Worm (Caenorhabditis elegans) whole organism, L2 larva: ENCODE results near the gene uba-1.

Experiments
- C34F6.9 ChIP-seq: fragments of 150-350 bp; optimal IDR thresholded peaks from 2 replicates; lab custom pipeline; 2014; ENCODE audit warnings: missing biosample characterization, missing genetic modification characterization
- F13H6.1 ChIP-seq: sonication (generic microtip); optimal IDR thresholded peaks from 2 replicates; lab custom pipeline; 2016; ENCODE audit warnings: missing genetic modification characterization, missing compliant biosample characterization
- ceh-82 ChIP-seq: fragments of 150-350 bp; optimal IDR thresholded peaks from 2 replicates; lab custom pipeline; 2014; ENCODE audit warnings: missing biosample characterization, missing genetic modification characterization
- crh-2 ChIP-seq: sonication (generic microtip); optimal IDR thresholded peaks from 2 replicates; lab custom pipeline; 2017; ENCODE audit warnings: missing biosample characterization, missing genetic modification characterization
- dmd-4 ChIP-seq: sonication (generic microtip); optimal IDR thresholded peaks from 2 replicates; lab custom pipeline; 2017; ENCODE audit warnings: missing biosample characterization, missing genetic modification characterization
- elt-1 ChIP-seq: fragments of 150-350 bp; optimal IDR thresholded peaks from 2 replicates; lab custom pipeline; 2014; ENCODE audit warnings: missing biosample characterization, missing genetic modification characterization
- elt-3 ChIP-seq: sonication (generic microtip); optimal IDR thresholded peaks from 2 replicates; lab custom pipeline; 2017; ENCODE audit warnings: missing biosample characterization, missing genetic modification characterization
- fos-1 ChIP-seq: fragments of 150-350 bp; optimal IDR thresholded peaks from 2 replicates; lab custom pipeline; 2014; ENCODE audit warnings: missing biosample characterization, missing genetic modification characterization
- lsy-2 ChIP-seq, 2 experiments: fragments of 150-350 bp in 1 of 2; sonication (generic microtip) in 1 of 2; optimal IDR thresholded peaks; 2 replicates each; lab custom pipeline; 2014 to 2017; ENCODE audit warnings: missing biosample characterization in 2 of 2, missing genetic modification characterization in 2 of 2
- mdl-1 ChIP-seq, 2 experiments: fragments of 150-350 bp in 1 of 2; sonication (generic microtip) in 1 of 2; optimal IDR thresholded peaks; 2 replicates each; lab custom pipeline; 2017; ENCODE audit warnings: missing biosample characterization in 2 of 2, missing genetic modification characterization in 2 of 2
- nhr-10 ChIP-seq: sonication (generic microtip); optimal IDR thresholded peaks from 2 replicates; lab custom pipeline; 2017; ENCODE audit warnings: missing biosample characterization, missing genetic modification characterization
- nhr-12 ChIP-seq: fragments of 150-350 bp; optimal IDR thresholded peaks from 2 replicates; lab custom pipeline; 2014; ENCODE audit warnings: missing biosample characterization, missing genetic modification characterization
- unc-62 ChIP-seq: fragments of 150-350 bp; optimal IDR thresholded peaks from 2 replicates; lab custom pipeline; 2014; ENCODE audit warnings: missing biosample characterization, missing genetic modification reagents, missing genetic modification characterization
- ztf-4 ChIP-seq: fragments of 150-350 bp; optimal IDR thresholded peaks from 2 replicates; lab custom pipeline; 2014; ENCODE audit warnings: missing biosample characterization, missing genetic modification characterization

DNA sequence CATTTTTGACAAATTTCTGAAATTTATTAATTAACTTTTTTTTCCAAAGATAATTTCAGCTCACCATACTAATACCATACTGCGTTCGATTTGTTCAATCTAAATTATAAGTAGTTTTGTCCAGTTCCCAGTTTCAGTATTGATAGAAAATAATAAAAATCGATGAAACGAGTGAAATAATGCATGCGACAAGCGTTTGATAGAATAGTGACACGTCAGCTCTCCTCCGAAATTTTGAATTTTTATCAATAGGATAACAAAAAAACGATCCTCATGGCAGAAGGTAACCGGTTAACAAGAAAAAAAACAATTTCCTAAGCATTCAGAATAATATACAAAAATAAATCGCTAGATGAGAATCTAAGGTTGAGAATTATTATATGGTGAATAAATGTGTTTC lies 7.0 kb upstream of the uba-1 start, which contains the start of gene C47E12.3:
- TF ChIP-seq mdl-1 (tag; optimal IDR thresholded peaks at IDR 0.05; lab: Kevin White, UChicago) (no peak), nhr-12 (tag; lab: Kevin White, UChicago) (no peak), fos-1 (no peak), lsy-2 (tag; optimal IDR thresholded peaks at IDR 0.05; lab: Kevin White, UChicago) (no peak), ceh-82 (no peak), nhr-10 (tag; lab: Kevin White, UChicago) (no peak), unc-62 (no peak), C34F6.9 (no peak), crh-2 (no peak), elt-3 (tag; lab: Kevin White, UChicago) (no peak), F13H6.1 (tag; lab: Kevin White, UChicago) (no peak), ztf-4 (tag; lab: Kevin White, UChicago) (no peak), elt-1 (no peak), dmd-4 (tag; lab: Kevin White, UChicago) (no peak)
